Worm (Caenorhabditis elegans): ENCODE measurements around the gene egl-43.
"Not testable (repeated sequence)": the region's sequence is repeated elsewhere in the genome, so short reads cannot be mapped to it uniquely, and the experiment has no call there.

DNA sequence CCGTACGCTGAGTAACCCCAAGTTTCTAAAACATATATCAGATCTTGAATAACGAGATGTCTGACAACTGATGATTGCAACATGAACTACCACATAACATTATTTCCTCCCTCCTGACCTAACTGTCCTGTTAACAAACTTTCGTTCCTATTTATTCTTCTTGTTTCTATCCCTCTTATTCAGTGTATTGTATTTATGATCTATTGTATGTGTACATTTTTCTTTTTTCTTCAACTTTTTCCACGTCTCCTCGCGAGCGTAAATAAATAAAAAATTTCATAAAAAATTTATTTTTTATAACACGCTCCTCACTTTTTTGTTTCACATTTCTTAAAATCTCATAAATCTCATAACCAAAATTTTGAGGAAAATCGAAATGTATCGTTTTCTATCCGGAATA lies 51.3 kb downstream of the egl-43 start, which contains the start of gene ZK892.4:
- not testable (repeated sequence) for TF ChIP-seq him-1, W03F9.2 (tag; optimal IDR thresholded peaks at IDR 0.05)

Measured in whole organism, L4/young adult.